Worm (Caenorhabditis elegans) whole organism, L4/young adult: ENCODE measurements around the gene F54D5.17.

ENCODE experiments used
- W03F9.2 ChIP-seq: fragments of 150-350 bp; optimal IDR thresholded peaks from 2 replicates; lab custom pipeline; 2014; ENCODE audit warnings: missing biosample characterization, missing genetic modification characterization
- dao-5 ChIP-seq: sonication (generic microtip); optimal IDR thresholded peaks from 2 replicates; lab custom pipeline; 2016; ENCODE audit warnings: missing genotype, missing genetic modification characterization, moderate library complexity, missing compliant biosample characterization
- him-1 ChIP-seq: sonication (generic microtip); optimal IDR thresholded peaks from 2 replicates; lab custom pipeline; 2016; ENCODE audit warnings: missing genotype, missing genetic modification reagents, missing genetic modification characterization, missing compliant biosample characterization

The F54D5.17 gene

DNA sequence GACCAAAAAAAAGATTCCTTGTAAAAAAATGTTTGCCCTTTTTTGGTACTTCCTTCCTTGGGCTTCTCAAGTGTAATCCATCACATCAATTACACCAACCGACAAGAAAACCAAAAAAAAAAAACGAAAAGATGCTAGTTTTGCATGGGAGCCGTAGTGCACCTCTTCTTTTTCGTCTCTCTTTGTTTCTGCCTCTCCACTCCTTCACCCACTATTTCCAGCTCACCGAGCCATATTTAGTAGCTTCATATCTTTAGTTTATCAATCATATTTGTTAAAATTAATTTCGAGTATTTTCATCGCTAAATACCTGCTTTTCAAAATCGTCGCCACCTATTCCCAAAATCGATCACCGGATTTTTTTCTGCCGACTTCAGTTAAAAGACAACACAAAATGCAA lies 44.3 kb downstream of the F54D5.17 start, which contains the start of gene F07A11.4:
Gene F07A11.4 (plus strand): TSS at position 301 of the 400 bp plus-strand sequence.
- TF ChIP-seq him-1 (no peak), dao-5 (tag; lab: Kevin White, UChicago) (no peak), W03F9.2 (tag; lab: Kevin White, UChicago) (no peak)

DNA sequence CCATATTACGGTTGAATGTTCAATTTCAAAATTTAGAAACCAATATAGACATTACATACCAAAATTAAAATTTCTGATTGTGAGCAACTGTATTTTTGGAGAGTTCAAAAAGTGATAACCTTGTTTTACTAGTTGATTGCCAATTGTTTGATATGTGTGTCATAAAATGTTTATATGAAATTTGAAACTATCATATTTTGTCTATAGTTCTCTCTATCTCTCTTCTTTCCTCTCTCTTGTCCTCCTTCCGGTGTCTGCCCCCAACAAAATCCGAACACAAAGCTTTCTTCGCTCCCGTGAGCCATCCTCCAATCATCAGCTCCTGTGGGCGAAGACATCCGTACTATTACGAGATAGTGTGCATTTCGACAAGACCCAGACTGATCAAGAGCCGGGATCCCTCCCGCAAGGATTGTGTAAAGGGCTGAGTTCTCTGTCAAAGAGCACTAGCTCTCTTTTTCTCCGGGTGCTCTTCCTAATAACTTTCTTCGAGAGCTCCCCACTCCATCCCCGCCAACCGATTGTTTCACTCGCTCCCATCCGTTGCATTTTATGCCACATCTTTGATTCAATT lies 46.0 kb downstream of the F54D5.17 start:
- TF ChIP-seq dao-5 (tag; lab: Kevin White, UChicago): no peak
- no peak for TF ChIP-seq him-1
- no peak for TF ChIP-seq W03F9.2 (tag; lab: Kevin White, UChicago)

DNA sequence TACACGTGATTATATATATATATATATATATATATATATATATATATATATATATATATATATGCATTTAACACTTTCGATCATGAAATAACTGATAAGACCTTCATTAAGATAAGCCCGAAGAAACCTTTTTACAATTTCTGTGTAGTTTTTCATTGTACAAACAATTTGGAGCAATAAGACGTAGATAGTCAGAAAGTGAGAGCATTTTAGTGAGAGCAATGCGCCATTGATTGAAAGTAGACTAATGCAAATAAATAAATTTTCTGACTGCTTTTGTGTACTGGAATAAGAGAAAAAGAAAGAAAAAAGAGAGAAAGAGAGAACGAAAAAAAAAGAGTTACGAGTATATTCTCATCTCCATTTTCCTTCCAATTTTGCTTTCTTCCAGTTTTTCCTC lies 48.2 kb downstream of the F54D5.17 start:
- TF ChIP-seq dao-5 (tag; lab: Kevin White, UChicago) (no peak), him-1 (no peak), W03F9.2 (tag; lab: Kevin White, UChicago) (no peak)
